Worm (Caenorhabditis elegans) whole organism, young adult: ENCODE results near the gene str-143.

Experiments
- B0019.2 ChIP-seq: fragments of 200-800 bp; sonication (Bioruptor generic); conservative IDR thresholded peaks from 2 replicates; pipeline ENCODE4 v1.3.6; 2022; ENCODE audit warnings: missing genetic modification reagents, missing genetic modification characterization, missing compliant biosample characterization
- B0035.1 ChIP-seq: sonication (generic microtip); optimal IDR thresholded peaks from 2 replicates; lab custom pipeline; 2016; ENCODE audit warnings: missing genetic modification characterization, mild to moderate bottlenecking, missing compliant biosample characterization, missing genotype, missing genetic modification reagents
- C06A6.2 ChIP-seq: fragments of 200-800 bp; sonication (Bioruptor generic); conservative IDR thresholded peaks from 2 replicates; pipeline ENCODE4 v1.3.6; 2022; ENCODE audit warnings: missing genetic modification characterization, missing compliant biosample characterization
- D2030.7 ChIP-seq: fragments of 200-800 bp; sonication (Bioruptor generic); IDR thresholded peaks from 2 replicates; pipeline ENCODE4 v1.3.6; 2022; ENCODE audit warnings: missing genetic modification reagents, missing genetic modification characterization, missing compliant biosample characterization
- F39B2.1 ChIP-seq: fragments of 200-800 bp; sonication (Bioruptor generic); IDR thresholded peaks from 2 replicates; pipeline ENCODE4 v1.3.6; 2022; ENCODE audit warnings: missing genetic modification reagents, missing genetic modification characterization, missing compliant biosample characterization
- F57C9.4 ChIP-seq: sonication (generic microtip); optimal IDR thresholded peaks from 2 replicates; lab custom pipeline; 2017; ENCODE audit warnings: mild to moderate bottlenecking, missing genetic modification characterization, missing compliant biosample characterization
- T07F8.4 ChIP-seq: sonication (generic microtip); optimal IDR thresholded peaks from 2 replicates; lab custom pipeline; 2016; ENCODE audit warnings: mild to moderate bottlenecking, missing genetic modification characterization, moderate library complexity, missing compliant biosample characterization
- Y53G8AR.9 ChIP-seq: fragments of 200-800 bp; sonication (Bioruptor generic); conservative IDR thresholded peaks from 2 replicates; pipeline ENCODE4 v1.3.6; 2022; ENCODE audit warnings: missing genetic modification reagents, missing genetic modification characterization, missing compliant biosample characterization
- akir-1 ChIP-seq: fragments of 200-800 bp; sonication (Bioruptor generic); optimal IDR thresholded peaks from 2 replicates; lab custom pipeline; 2018; ENCODE audit warnings: mild to moderate bottlenecking, missing genetic modification characterization, moderate library complexity, missing compliant biosample characterization
- atf-7 ChIP-seq: sonication (generic microtip); optimal IDR thresholded peaks from 2 replicates; lab custom pipeline; 2017; ENCODE audit warnings: mild to moderate bottlenecking, missing genetic modification characterization, missing compliant biosample characterization
- ceh-100 ChIP-seq: fragments of 200-800 bp; sonication (Bioruptor generic); IDR thresholded peaks from 2 replicates; pipeline ENCODE4 v1.3.6; 2022; ENCODE audit warnings: missing genetic modification reagents, missing genetic modification characterization, missing compliant biosample characterization
- ceh-58 ChIP-seq: fragments of 200-800 bp; sonication (Bioruptor generic); IDR thresholded peaks from 2 replicates; pipeline ENCODE4 v1.3.6; 2022; ENCODE audit warnings: missing genetic modification characterization, missing compliant biosample characterization
- ceh-91 ChIP-seq: fragments of 200-800 bp; sonication (Bioruptor generic); IDR thresholded peaks from 2 replicates; pipeline ENCODE4 v1.3.6; 2022; ENCODE audit warnings: missing genetic modification reagents, missing genetic modification characterization, missing compliant biosample characterization
- chd-7 ChIP-seq: sonication (generic microtip); optimal IDR thresholded peaks from 2 replicates; lab custom pipeline; 2016; ENCODE audit warnings: mild to moderate bottlenecking, missing genetic modification characterization, moderate library complexity, missing compliant biosample characterization
- dpl-1 ChIP-seq: fragments of 150-350 bp; optimal IDR thresholded peaks from 2 replicates; lab custom pipeline; 2014; ENCODE audit warnings: missing biosample characterization, missing genetic modification reagents, missing genetic modification characterization
- efl-1 ChIP-seq: fragments of 150-350 bp; optimal IDR thresholded peaks from 2 replicates; lab custom pipeline; 2014; ENCODE audit warnings: missing biosample characterization, missing genetic modification reagents, missing genetic modification characterization
- gei-17 ChIP-seq: fragments of 200-800 bp; sonication (Bioruptor generic); optimal IDR thresholded peaks from 2 replicates; lab custom pipeline; 2018; ENCODE audit warnings: mild to moderate bottlenecking, missing genetic modification characterization, missing compliant biosample characterization
- him-1 ChIP-seq: sonication (generic microtip); optimal IDR thresholded peaks from 2 replicates; lab custom pipeline; 2016; ENCODE audit warnings: missing genotype, missing genetic modification reagents, missing genetic modification characterization, missing compliant biosample characterization
- hlh-12 ChIP-seq: sonication (generic microtip); optimal IDR thresholded peaks from 2 replicates; lab custom pipeline; 2016; ENCODE audit warnings: missing genetic modification characterization, missing compliant biosample characterization
- hmg-20 ChIP-seq: fragments of 200-800 bp; sonication (Bioruptor generic); IDR thresholded peaks from 2 replicates; pipeline ENCODE4 v1.3.6; 2022; ENCODE audit warnings: missing genetic modification reagents, missing genetic modification characterization, missing compliant biosample characterization
- hsf-1 ChIP-seq: fragments of 200-800 bp; sonication (Bioruptor generic); IDR thresholded peaks from 2 replicates; pipeline ENCODE4 v1.3.6; 2022; ENCODE audit warnings: missing genetic modification reagents, missing genetic modification characterization, missing compliant biosample characterization
- lin-26 ChIP-seq: fragments of 200-800 bp; sonication (Bioruptor generic); IDR thresholded peaks from 2 replicates; pipeline ENCODE4 v1.3.6; 2022; ENCODE audit warnings: missing genetic modification reagents, missing genetic modification characterization, missing compliant biosample characterization
- lin-35 ChIP-seq, 3 experiments: fragments of 150-350 bp in 2 of 3; sonication (generic microtip) in 1 of 3; optimal IDR thresholded peaks; 2 replicates each; lab custom pipeline; 2014 to 2018; ENCODE audit warnings: missing biosample characterization in 3 of 3, missing genetic modification characterization in 3 of 3, missing genetic modification reagents in 3 of 3
- madf-3 ChIP-seq: fragments of 200-800 bp; sonication (Bioruptor generic); IDR thresholded peaks from 2 replicates; pipeline ENCODE4 v1.3.6; 2022; ENCODE audit warnings: missing genetic modification reagents, missing genetic modification characterization, missing compliant biosample characterization
- madf-6 ChIP-seq: fragments of 200-800 bp; sonication (Bioruptor generic); IDR thresholded peaks from 2 replicates; pipeline ENCODE4 v1.3.6; 2022; ENCODE audit warnings: missing genetic modification reagents, missing genetic modification characterization, missing compliant biosample characterization
- madf-8 ChIP-seq: fragments of 200-800 bp; sonication (Bioruptor generic); conservative IDR thresholded peaks from 2 replicates; pipeline ENCODE4 v1.3.6; 2022; ENCODE audit warnings: missing genetic modification reagents, missing genetic modification characterization, missing compliant biosample characterization
- mcd-1 ChIP-seq: fragments of 200-800 bp; sonication (Bioruptor generic); IDR thresholded peaks from 2 replicates; pipeline ENCODE4 v1.3.6; 2022; ENCODE audit warnings: missing genetic modification reagents, missing genetic modification characterization, missing compliant biosample characterization
- nfya-1 ChIP-seq: sonication (generic microtip); optimal IDR thresholded peaks from 2 replicates; lab custom pipeline; 2017; ENCODE audit warnings: antibody characterized with exemption, missing compliant biosample characterization, missing genetic modification characterization, borderline replicate concordance; ENCODE audit not compliant: insufficient read depth
- nfyb-1 ChIP-seq: fragments of 200-800 bp; sonication (Bioruptor generic); IDR thresholded peaks from 2 replicates; pipeline ENCODE4 v1.3.6; 2022; ENCODE audit warnings: missing genetic modification reagents, missing genetic modification characterization, missing compliant biosample characterization
- nhr-120 ChIP-seq: fragments of 200-800 bp; sonication (Bioruptor generic); IDR thresholded peaks from 2 replicates; pipeline ENCODE4 v1.3.6; 2022; ENCODE audit warnings: missing genetic modification characterization, missing compliant biosample characterization
- nhr-80 ChIP-seq: sonication (generic microtip); optimal IDR thresholded peaks from 2 replicates; lab custom pipeline; 2016; ENCODE audit warnings: missing genetic modification characterization, missing compliant biosample characterization
- snpc-1.1 ChIP-seq: sonication (generic microtip); optimal IDR thresholded peaks from 2 replicates; lab custom pipeline; 2017; ENCODE audit warnings: missing genetic modification characterization, mild to moderate bottlenecking, missing compliant biosample characterization, antibody characterized with exemption, moderate library complexity, missing genotype, missing genetic modification reagents; ENCODE audit not compliant: insufficient read depth
- tlf-1 ChIP-seq: fragments of 200-800 bp; sonication (Bioruptor generic); optimal IDR thresholded peaks from 2 replicates; lab custom pipeline; 2018; ENCODE audit warnings: mild to moderate bottlenecking, missing genetic modification characterization, missing compliant biosample characterization
- unc-62 ChIP-seq: fragments of 150-350 bp; optimal IDR thresholded peaks from 2 replicates; lab custom pipeline; 2014; ENCODE audit warnings: missing biosample characterization, missing genetic modification reagents, missing genetic modification characterization
- xnd-1 ChIP-seq: sonication (generic microtip); optimal IDR thresholded peaks from 2 replicates; lab custom pipeline; 2016; ENCODE audit warnings: missing genotype, missing genetic modification reagents, missing genetic modification characterization, missing compliant biosample characterization
- ztf-18 ChIP-seq: sonication (generic microtip); optimal IDR thresholded peaks from 2 replicates; lab custom pipeline; 2016; ENCODE audit warnings: missing genotype, mild to moderate bottlenecking, missing genetic modification characterization, missing compliant biosample characterization
- ztf-22 ChIP-seq: fragments of 200-800 bp; sonication (Bioruptor generic); optimal IDR thresholded peaks from 2 replicates; lab custom pipeline; 2018; ENCODE audit warnings: mild to moderate bottlenecking, missing genetic modification characterization, moderate library complexity, missing compliant biosample characterization
- ztf-3 ChIP-seq: fragments of 200-800 bp; sonication (Bioruptor generic); optimal IDR thresholded peaks from 2 replicates; lab custom pipeline; 2018; ENCODE audit warnings: mild to moderate bottlenecking, missing genetic modification characterization, missing compliant biosample characterization

The str-143 gene

ce11 chrV:8057771-8058170 lies 11.8 kb downstream of the str-143 start:
- TF ChIP-seq madf-6 (GFP tag; lab: Robert Waterston, UW): peak; percentile 89
- 0 out of 2 replicates have a peak, but pooled peaks have one; percentile 22 for TF ChIP-seq nfyb-1 (GFP tag; lab: Robert Waterston, UW)
- TF ChIP-seq xnd-1 (tag; lab: Kevin White, UChicago): peak; percentile 48
- TF ChIP-seq madf-8 (GFP tag; lab: Robert Waterston, UW): peak; percentile 79
- peak; percentile 61 for TF ChIP-seq D2030.7
- peak; percentile 20; the same call in 1 of the 2 replicates for TF ChIP-seq B0019.2
- TF ChIP-seq ztf-18 (tag; lab: Kevin White, UChicago): peak; percentile 84
- TF ChIP-seq F39B2.1: peak; percentile 69; the same call in 1 of the 2 replicates
- peak; percentile 85 for TF ChIP-seq hsf-1 (GFP tag; lab: Robert Waterston, UW)
- peak; percentile 72; the same call in 1 of the 2 replicates for TF ChIP-seq madf-3 (GFP tag; lab: Robert Waterston, UW)
- 0 out of 2 replicates have a peak, but pooled peaks have one; percentile 28 for TF ChIP-seq ceh-91 (GFP tag; lab: Robert Waterston, UW)

DNA sequence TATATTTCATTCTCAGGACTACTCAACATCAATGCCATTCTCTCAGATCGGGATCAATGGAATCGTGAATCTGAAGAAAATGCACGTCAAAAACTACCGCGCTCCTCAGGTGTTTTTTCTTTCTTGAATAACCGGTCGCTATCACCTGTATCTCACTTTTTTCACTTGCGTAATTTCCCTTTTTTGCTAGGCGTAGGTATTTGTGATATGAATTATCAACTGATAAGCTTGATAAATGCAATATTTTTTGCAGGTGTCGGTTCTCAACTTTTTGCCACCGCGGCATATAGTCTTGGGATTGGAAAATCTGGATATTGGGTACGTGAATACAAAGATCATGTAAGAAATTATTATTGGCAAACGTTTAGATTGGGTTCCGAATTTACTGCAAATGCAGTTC lies 14.4 kb downstream of the str-143 start:
- TF ChIP-seq gei-17 (GFP tag; lab: Kevin White, UChicago) (no peak), lin-26 (GFP tag; lab: Robert Waterston, UW) (no peak), unc-62 (GFP tag; lab: Kevin White, UChicago) (no peak), Y53G8AR.9 (no peak), hmg-20 (GFP tag; lab: Robert Waterston, UW) (no peak), him-1 (tag; lab: Kevin White, UChicago) (no peak), ztf-22 (no peak), F39B2.1 (no peak), hlh-12 (no peak), akir-1 (GFP tag; lab: Kevin White, UChicago) (no peak), ztf-3 (GFP tag; lab: Kevin White, UChicago) (no peak), snpc-1.1 (tag; lab: Kevin White, UChicago) (no peak), nhr-80 (tag; lab: Kevin White, UChicago) (no peak), atf-7 (tag; lab: Kevin White, UChicago) (no peak), B0035.1 (tag; lab: Kevin White, UChicago) (no peak), nhr-120 (GFP tag; lab: Robert Waterston, UW) (no peak), nfya-1 (tag; lab: Kevin White, UChicago) (no peak), dpl-1 (no peak), C06A6.2 (GFP tag; lab: Robert Waterston, UW) (no peak)

DNA sequence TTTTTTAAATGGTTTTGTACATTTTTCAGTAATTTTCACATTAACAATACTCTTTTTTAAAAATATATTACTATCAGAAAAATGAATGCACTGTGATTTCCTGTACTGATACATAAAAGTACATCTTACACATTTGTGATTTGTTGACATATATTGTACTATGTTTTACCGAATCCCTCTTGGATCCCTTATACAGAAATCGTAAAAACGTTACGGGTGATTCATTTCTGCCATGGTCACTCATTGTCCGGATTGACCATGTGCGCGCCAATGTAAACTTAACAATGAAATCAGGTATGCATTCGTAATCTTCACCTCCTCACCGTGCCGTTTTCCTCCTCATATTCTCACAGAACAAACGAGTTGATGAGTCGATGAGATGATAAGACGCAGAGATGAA lies 15.4 kb downstream of the str-143 start, which contains the start of gene ZC513.2:
ZC513.2 (plus strand) TSS at position 301 of the 400 bp plus-strand sequence.
- TF ChIP-seq lin-35 (GFP tag; optimal IDR thresholded peaks at IDR 0.05; lab: Kevin White, UChicago) (no peak), F57C9.4 (no peak), T07F8.4 (tag; lab: Kevin White, UChicago) (no peak), akir-1 (GFP tag; lab: Kevin White, UChicago) (no peak), B0019.2 (no peak), tlf-1 (GFP tag; lab: Kevin White, UChicago) (no peak), hlh-12 (no peak), ceh-58 (GFP tag; lab: Robert Waterston, UW) (no peak), ceh-100 (no peak), efl-1 (GFP tag; lab: Kevin White, UChicago) (no peak), chd-7 (no peak), nfyb-1 (GFP tag; lab: Robert Waterston, UW) (no peak), F39B2.1 (no peak), xnd-1 (tag; lab: Kevin White, UChicago) (no peak), mcd-1 (GFP tag; lab: Robert Waterston, UW) (no peak)
